Fruit fly (Drosophila melanogaster) whole organism, adult: ENCODE results near the gene cni.

Experiments used
- CG11617 ChIP-seq: fragments of 200-800 bp; sonication (Bioruptor generic); optimal IDR thresholded peaks from 2 replicates; lab custom pipeline; 2017; ENCODE audit warnings: mild to moderate bottlenecking, missing biosample characterization, missing genetic modification reagents, missing genetic modification characterization
- CG12768 ChIP-seq: fragments of 200-800 bp; sonication (Bioruptor generic); optimal IDR thresholded peaks from 2 replicates; lab custom pipeline; 2017; ENCODE audit warnings: missing biosample characterization, missing genetic modification characterization, mild to moderate bottlenecking, moderate library complexity, missing genetic modification reagents
- CG14711 ChIP-seq: fragments of 200-800 bp; sonication (Bioruptor generic); optimal IDR thresholded peaks from 2 replicates; lab custom pipeline; 2018; ENCODE audit warnings: missing biosample characterization, mild to moderate bottlenecking, missing genetic modification characterization, moderate library complexity
- CG1620 ChIP-seq: fragments of 200-800 bp; sonication (Bioruptor generic); optimal IDR thresholded peaks from 2 replicates; lab custom pipeline; 2016; ENCODE audit warnings: missing biosample characterization, missing genetic modification characterization
- CG33017 ChIP-seq: fragments of 200-800 bp; sonication (Bioruptor generic); optimal IDR thresholded peaks from 2 replicates; lab custom pipeline; 2018; ENCODE audit warnings: missing biosample characterization, mild to moderate bottlenecking, missing genetic modification characterization, moderate library complexity
- CG5204 ChIP-seq: fragments of 200-800 bp; sonication (Bioruptor generic); optimal IDR thresholded peaks from 2 replicates; lab custom pipeline; 2016; ENCODE audit warnings: missing biosample characterization, missing genetic modification characterization
- CG7045 ChIP-seq: fragments of 200-800 bp; sonication (Bioruptor generic); optimal IDR thresholded peaks from 2 replicates; lab custom pipeline; 2017; ENCODE audit warnings: missing biosample characterization, mild to moderate bottlenecking, missing genetic modification characterization
- CG7101 ChIP-seq: fragments of 200-800 bp; sonication (Bioruptor generic); optimal IDR thresholded peaks from 2 replicates; lab custom pipeline; 2018; ENCODE audit warnings: missing biosample characterization, mild to moderate bottlenecking, missing genetic modification characterization, moderate library complexity
- Clk ChIP-seq: fragments of 200-800 bp; sonication (Bioruptor generic); optimal IDR thresholded peaks from 2 replicates; lab custom pipeline; 2017; ENCODE audit warnings: missing biosample characterization, missing genetic modification characterization
- Crg-1 ChIP-seq: fragments of 200-800 bp; sonication (Bioruptor generic); optimal IDR thresholded peaks from 2 replicates; lab custom pipeline; 2016; ENCODE audit warnings: missing biosample characterization, missing genetic modification characterization
- Hr96 ChIP-seq: fragments of 200-800 bp; sonication (Bioruptor generic); optimal IDR thresholded peaks from 2 replicates; lab custom pipeline; 2016; ENCODE audit warnings: missing biosample characterization, missing genetic modification characterization
- Mnt ChIP-seq: fragments of 200-800 bp; sonication (Bioruptor generic); optimal IDR thresholded peaks from 2 replicates; lab custom pipeline; 2016; ENCODE audit warnings: missing biosample characterization, mild to moderate bottlenecking, missing genetic modification characterization
- bab1 ChIP-seq: fragments of 200-800 bp; sonication (Bioruptor generic); optimal IDR thresholded peaks from 3 replicates; lab custom pipeline; 2019; ENCODE audit warnings: missing biosample characterization, mild to moderate bottlenecking, missing genetic modification characterization, moderate library complexity
- cic ChIP-seq: fragments of 200-800 bp; sonication (Bioruptor generic); optimal IDR thresholded peaks from 2 replicates; lab custom pipeline; 2017; ENCODE audit warnings: missing biosample characterization, mild to moderate bottlenecking, missing genetic modification characterization, moderate library complexity
- cnc ChIP-seq, 2 experiments: fragments of >200 bp; optimal IDR thresholded peaks; 2 replicates each; lab custom pipeline; 2017
- kay ChIP-seq: fragments of 200-800 bp; sonication (Bioruptor generic); peaks from one replicate; lab custom pipeline; 2016; ENCODE audit warnings: missing biosample characterization, missing genetic modification characterization, borderline replicate concordance
- ovo ChIP-seq: fragments of 200-800 bp; sonication (Bioruptor generic); optimal IDR thresholded peaks from 2 replicates; lab custom pipeline; 2016; ENCODE audit warnings: missing biosample characterization, missing genetic modification characterization
- pad ChIP-seq: fragments of 200-800 bp; sonication (Bioruptor generic); optimal IDR thresholded peaks from 3 replicates; lab custom pipeline; 2017; ENCODE audit warnings: missing biosample characterization, missing genetic modification characterization, mild to moderate bottlenecking, moderate library complexity, missing genetic modification reagents
- tj ChIP-seq: fragments of 200-800 bp; sonication (Bioruptor generic); optimal IDR thresholded peaks from 3 replicates; lab custom pipeline; 2017; ENCODE audit warnings: missing biosample characterization, mild to moderate bottlenecking, missing genetic modification characterization, moderate library complexity
- toe ChIP-seq: fragments of 200-800 bp; sonication (Bioruptor generic); optimal IDR thresholded peaks from 2 replicates; lab custom pipeline; 2016; ENCODE audit warnings: missing biosample characterization, missing genetic modification characterization

Gene cni

DNA sequence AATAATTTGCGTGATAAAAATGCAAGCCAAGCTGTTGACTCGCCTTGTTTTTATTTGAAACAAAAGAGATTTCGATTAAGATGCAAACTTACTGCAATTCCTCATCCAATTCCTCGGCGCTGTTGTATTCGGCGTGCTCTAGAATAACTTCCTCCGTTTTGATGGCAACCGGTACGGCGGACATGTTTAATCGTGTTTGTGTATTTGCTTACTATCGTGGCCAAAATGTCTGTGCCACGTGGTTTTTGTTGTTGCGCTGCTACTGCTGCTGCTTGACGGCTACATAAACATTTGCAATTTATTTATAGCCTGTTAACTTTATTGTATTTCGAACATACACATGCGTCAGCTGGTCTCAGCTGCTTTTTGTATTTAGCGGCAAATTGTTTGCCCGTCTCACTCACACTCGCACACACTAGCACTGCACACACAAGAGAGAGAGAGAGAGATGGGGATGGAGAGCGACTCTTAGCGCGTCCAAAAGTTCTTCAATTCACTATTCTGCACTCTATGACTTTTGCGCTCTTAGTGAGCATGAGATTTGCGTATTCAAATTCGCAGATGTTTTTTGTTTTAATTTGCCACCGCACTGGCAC, 23.4 kb downstream of the cni start:
- TF ChIP-seq cic (no peak), kay (GFP tag; lab: Kevin White, UChicago) (no peak), Hr96 (GFP tag; lab: Kevin White, UChicago) (no peak), CG5204 (GFP tag; lab: Kevin White, UChicago) (no peak), CG14711 (tag; lab: Kevin White, UChicago) (no peak), CG12768 (no peak), toe (no peak), pad (GFP tag; lab: Kevin White, UChicago) (no peak), ovo (GFP tag; lab: Kevin White, UChicago) (no peak), Mnt (GFP tag; lab: Kevin White, UChicago) (no peak), cnc (optimal IDR thresholded peaks at IDR 0.05; lab: Kevin White, UChicago) (no peak), CG7045 (GFP tag; lab: Kevin White, UChicago) (no peak)

DNA sequence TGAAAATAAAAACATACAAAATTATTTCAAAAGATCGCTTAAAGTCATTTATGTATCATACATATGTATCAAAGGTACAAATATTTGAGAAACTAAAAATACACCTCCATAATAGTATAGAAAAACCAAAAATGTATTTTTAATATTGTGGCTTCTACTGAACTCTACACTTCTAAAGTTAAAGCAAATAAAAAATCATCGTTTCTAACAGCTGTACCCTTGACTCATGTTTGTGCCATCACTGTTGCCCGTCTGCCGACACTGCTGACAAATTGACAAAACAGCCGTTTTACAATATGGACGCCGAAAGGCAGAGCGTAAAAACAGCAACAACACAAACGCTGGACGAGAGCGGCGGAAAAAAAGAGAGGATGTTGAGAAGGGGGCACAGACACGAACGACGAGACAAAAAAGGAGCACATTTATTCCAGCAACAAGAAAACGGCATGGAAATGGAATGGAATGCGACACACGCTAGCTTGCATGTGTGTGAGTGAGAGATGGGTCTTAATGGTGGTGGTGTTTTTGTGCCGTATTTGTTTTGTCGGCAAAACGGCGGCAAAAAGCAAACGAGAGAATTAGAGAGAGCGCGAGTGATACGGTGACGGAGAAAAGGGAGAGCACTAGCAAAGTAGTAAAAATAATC, 24.0 kb downstream of the cni start:
- TF ChIP-seq tj (GFP tag; lab: Kevin White, UChicago) (peak; percentile 23), Crg-1 (GFP tag; lab: Kevin White, UChicago) (peak; percentile 11), Hr96 (GFP tag; lab: Kevin White, UChicago) (no peak), CG7045 (GFP tag; lab: Kevin White, UChicago) (peak; percentile 57), toe (no peak), CG7101 (tag; lab: Kevin White, UChicago) (peak; percentile 75), CG12768 (peak; percentile 81), CG11617 (GFP tag; lab: Kevin White, UChicago) (peak; percentile 77), kay (GFP tag; lab: Kevin White, UChicago) (peak; percentile 24), cic (peak; percentile 87), CG1620 (no peak), Clk (GFP tag; lab: Kevin White, UChicago) (no peak), CG33017 (tag; lab: Kevin White, UChicago) (peak; percentile 68), ovo (GFP tag; lab: Kevin White, UChicago) (peak; percentile 51), bab1 (peak; percentile 66), cnc (optimal IDR thresholded peaks at IDR 0.05; lab: Kevin White, UChicago) (no peak), pad (GFP tag; lab: Kevin White, UChicago) (peak; percentile 84), Mnt (GFP tag; lab: Kevin White, UChicago) (peak; percentile 29), CG14711 (tag; lab: Kevin White, UChicago) (peak; percentile 64), CG5204 (GFP tag; lab: Kevin White, UChicago) (peak; percentile 52)

DNA sequence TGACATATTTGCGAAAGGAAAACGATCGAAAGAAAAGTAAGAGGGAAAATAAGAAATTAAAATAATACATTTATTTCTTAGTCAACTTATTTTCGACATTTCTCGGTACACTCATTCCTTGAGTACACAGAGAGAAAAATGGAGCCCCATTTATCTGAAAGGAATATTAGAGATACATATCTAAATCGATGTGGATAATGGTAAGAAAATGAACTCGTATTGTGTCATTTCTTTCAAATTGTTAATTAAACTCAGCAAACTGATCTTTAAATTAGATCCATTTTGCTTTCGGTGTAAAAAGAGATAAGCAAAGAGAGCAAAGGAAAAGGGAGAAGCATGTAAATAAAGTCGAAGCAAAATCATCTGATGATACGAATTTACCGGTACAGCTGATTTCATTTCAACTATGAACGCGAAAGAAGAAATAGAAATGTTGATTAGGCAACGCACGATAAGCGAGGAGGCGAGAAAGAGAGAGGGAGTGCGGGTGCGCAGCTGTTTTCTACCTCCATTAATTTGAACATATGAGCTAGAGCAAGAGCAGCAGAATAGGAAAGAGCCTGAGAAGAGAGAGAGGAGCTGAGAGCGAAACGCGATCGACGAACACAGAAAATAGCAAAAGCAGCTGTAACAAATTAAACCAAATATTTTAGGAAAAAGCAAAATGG, 24.7 kb downstream of the cni start:
- TF ChIP-seq ovo (GFP tag; lab: Kevin White, UChicago) (no peak), CG11617 (GFP tag; lab: Kevin White, UChicago) (no peak), Crg-1 (GFP tag; lab: Kevin White, UChicago) (no peak), Mnt (GFP tag; lab: Kevin White, UChicago) (peak; percentile 21), cic (no peak), pad (GFP tag; lab: Kevin White, UChicago) (no peak), bab1 (peak; percentile 62), CG14711 (tag; lab: Kevin White, UChicago) (peak; percentile 86), toe (peak; percentile 22), CG12768 (peak; percentile 6), tj (GFP tag; lab: Kevin White, UChicago) (no peak), cnc (optimal IDR thresholded peaks at IDR 0.05; lab: Kevin White, UChicago) (no peak), Hr96 (GFP tag; lab: Kevin White, UChicago) (no peak), CG1620 (peak; percentile 30), CG5204 (GFP tag; lab: Kevin White, UChicago) (peak; percentile 45), CG7101 (tag; lab: Kevin White, UChicago) (peak; percentile 83), CG33017 (tag; lab: Kevin White, UChicago) (peak; percentile 86), kay (GFP tag; lab: Kevin White, UChicago) (peak; percentile 90), Clk (GFP tag; lab: Kevin White, UChicago) (peak; percentile 54), CG7045 (GFP tag; lab: Kevin White, UChicago) (peak; percentile 35)

- TF ChIP-seq CG11617 (GFP tag; lab: Kevin White, UChicago), result peak; percentile 53
- TF ChIP-seq cic, result peak; percentile 100
- peak; percentile 57 for TF ChIP-seq CG14711 (tag; lab: Kevin White, UChicago)
- peak; percentile 72 for TF ChIP-seq CG7045 (GFP tag; lab: Kevin White, UChicago)
- no peak for TF ChIP-seq toe
- peak; percentile 100 for TF ChIP-seq pad (GFP tag; lab: Kevin White, UChicago)
- TF ChIP-seq tj (GFP tag; lab: Kevin White, UChicago), result peak; percentile 42
- TF ChIP-seq Mnt (GFP tag; lab: Kevin White, UChicago), result peak; percentile 94
- TF ChIP-seq CG33017 (tag; lab: Kevin White, UChicago), result peak; percentile 79
- TF ChIP-seq Crg-1 (GFP tag; lab: Kevin White, UChicago), result peak; percentile 54
- TF ChIP-seq Hr96 (GFP tag; lab: Kevin White, UChicago), result peak; percentile 15
- TF ChIP-seq CG1620, result peak; percentile 22
- peak; percentile 81 for TF ChIP-seq CG12768
- TF ChIP-seq cnc (optimal IDR thresholded peaks at IDR 0.05; lab: Kevin White, UChicago), result no peak
- TF ChIP-seq CG7101 (tag; lab: Kevin White, UChicago), result peak; percentile 70
- TF ChIP-seq bab1, result peak; percentile 76
- peak; percentile 62 for TF ChIP-seq Clk (GFP tag; lab: Kevin White, UChicago)
- peak; percentile 97 for TF ChIP-seq kay (GFP tag; lab: Kevin White, UChicago)
- TF ChIP-seq ovo (GFP tag; lab: Kevin White, UChicago), result peak; percentile 25
- peak; percentile 77 for TF ChIP-seq CG5204 (GFP tag; lab: Kevin White, UChicago)
These were observed 25.9 kb downstream of the cni start for dm6 chr2L:16284306-16285299.
